Fruit fly (Drosophila melanogaster): ENCODE data around the gene CG4565.

The CG4565 gene

dm6 chr3R:10850636-10851035 is 1.9 kb upstream of the CG4565 start:
- TF ChIP-seq lola (GFP tag; optimal IDR thresholded peaks at IDR 0.05) (no peak), Dfd (GFP tag; optimal IDR thresholded peaks at IDR 0.05) (no peak), jim (GFP tag; optimal IDR thresholded peaks at IDR 0.05) (no peak), OdsH (GFP tag; optimal IDR thresholded peaks at IDR 0.05) (no peak), brk (GFP tag; optimal IDR thresholded peaks at IDR 0.05) (no peak), Vsx2 (GFP tag; optimal IDR thresholded peaks at IDR 0.05; ENCODE audit: partially characterized antibody) (no peak), dmrt93B (GFP tag; optimal IDR thresholded peaks at IDR 0.05) (no peak), Rel (GFP tag; optimal IDR thresholded peaks at IDR 0.05) (no peak), Rel (tag; optimal IDR thresholded peaks at IDR 0.05) (no peak), Dif (GFP tag; optimal IDR thresholded peaks at IDR 0.05; ENCODE audit: partially characterized antibody) (no peak), GATAd (GFP tag; optimal IDR thresholded peaks at IDR 0.05) (no peak)

- TF ChIP-seq ey (GFP tag; optimal IDR thresholded peaks at IDR 0.05) = no peak
- no peak for TF ChIP-seq CrebA (GFP tag; optimal IDR thresholded peaks at IDR 0.05; ENCODE audit: borderline replicate concordance)
- no peak for TF ChIP-seq h (GFP tag; optimal IDR thresholded peaks at IDR 0.05)
- no peak for TF ChIP-seq N (GFP tag; optimal IDR thresholded peaks at IDR 0.05)
- TF ChIP-seq tai (GFP tag; optimal IDR thresholded peaks at IDR 0.05) = no peak
- TF ChIP-seq dl (GFP tag; optimal IDR thresholded peaks at IDR 0.05; ENCODE audit: insufficient read depth in 1 of 2, partially characterized antibody in 2 of 2) = no peak
- no peak for TF ChIP-seq br (GFP tag; optimal IDR thresholded peaks at IDR 0.05)
- TF ChIP-seq Dfd (GFP tag; optimal IDR thresholded peaks at IDR 0.05) = no peak
- no peak for TF ChIP-seq woc (GFP tag; optimal IDR thresholded peaks at IDR 0.05)
- TF ChIP-seq CG9705 (GFP tag; optimal IDR thresholded peaks at IDR 0.05) = no peak
- no peak for TF ChIP-seq Vsx2 (GFP tag; optimal IDR thresholded peaks at IDR 0.05; ENCODE audit: partially characterized antibody)
- no peak for TF ChIP-seq fru (GFP tag; optimal IDR thresholded peaks at IDR 0.05)
- TF ChIP-seq Myc (optimal IDR thresholded peaks at IDR 0.05) = no peak
- TF ChIP-seq dsf (GFP tag; optimal IDR thresholded peaks at IDR 0.05; ENCODE audit: borderline replicate concordance) = no peak
- TF ChIP-seq Rel (GFP tag; optimal IDR thresholded peaks at IDR 0.05) = no peak
- TF ChIP-seq Rel (tag; optimal IDR thresholded peaks at IDR 0.05) = no peak
- no peak for TF ChIP-seq Hr83 (GFP tag; optimal IDR thresholded peaks at IDR 0.05; ENCODE audit: poor library complexity, severe bottlenecking)
- no peak for TF ChIP-seq Jra (GFP tag; optimal IDR thresholded peaks at IDR 0.05)
- no peak for TF ChIP-seq dmrt93B (GFP tag; optimal IDR thresholded peaks at IDR 0.05)
- no peak for TF ChIP-seq foxo (GFP tag; optimal IDR thresholded peaks at IDR 0.05)
- no peak for TF ChIP-seq Hr78 (GFP tag; optimal IDR thresholded peaks at IDR 0.05)
These were observed 1.8 kb downstream of the CG4565 start, which contains the start of the genes CG6567 and CG4511 for dm6 chr3R:10854243-10854874. Gene CG6567 (minus strand): TSS chr3R:10854451. Gene CG4511 (plus strand): TSS chr3R:10854501.

- no peak for TF ChIP-seq sv (GFP tag; optimal IDR thresholded peaks at IDR 0.05)
- TF ChIP-seq lola (GFP tag; optimal IDR thresholded peaks at IDR 0.05) = no peak
- no peak for TF ChIP-seq tai (GFP tag; optimal IDR thresholded peaks at IDR 0.05)
- no peak for TF ChIP-seq dmrt93B (GFP tag; optimal IDR thresholded peaks at IDR 0.05)
- no peak for TF ChIP-seq Rel (GFP tag; optimal IDR thresholded peaks at IDR 0.05)
- TF ChIP-seq Rel (tag; optimal IDR thresholded peaks at IDR 0.05) = no peak
- TF ChIP-seq Mio (GFP tag; optimal IDR thresholded peaks at IDR 0.05) = no peak
- TF ChIP-seq HLH106 (tag; optimal IDR thresholded peaks at IDR 0.05) = no peak
- TF ChIP-seq brk (GFP tag; optimal IDR thresholded peaks at IDR 0.05) = no peak
- TF ChIP-seq Hnf4 (GFP tag; optimal IDR thresholded peaks at IDR 0.05) = no peak
- no peak for TF ChIP-seq dsf (GFP tag; optimal IDR thresholded peaks at IDR 0.05; ENCODE audit: borderline replicate concordance)
- TF ChIP-seq GATAd (GFP tag; optimal IDR thresholded peaks at IDR 0.05) = no peak
- no peak for TF ChIP-seq pan (optimal IDR thresholded peaks at IDR 0.05)
- no peak for TF ChIP-seq Sp1 (GFP tag; optimal IDR thresholded peaks at IDR 0.05)
- no peak for TF ChIP-seq fru (GFP tag; optimal IDR thresholded peaks at IDR 0.05)
- no peak for TF ChIP-seq Myc (optimal IDR thresholded peaks at IDR 0.05)
- TF ChIP-seq rgr (GFP tag; optimal IDR thresholded peaks at IDR 0.05) = no peak
- TF ChIP-seq CG32264 (GFP tag; optimal IDR thresholded peaks at IDR 0.05) = no peak
- TF ChIP-seq Vsx2 (GFP tag; optimal IDR thresholded peaks at IDR 0.05; ENCODE audit: partially characterized antibody) = no peak
- no peak for TF ChIP-seq jim (GFP tag; optimal IDR thresholded peaks at IDR 0.05)
These were observed 4.1 kb downstream of the CG4565 start, which contains the start of gene CG4570 for dm6 chr3R:10856618-10857017. Gene CG4570 (plus strand): TSS chr3R:10856807.

Measured in whole organism, wandering third instar larva.